Worm (Caenorhabditis elegans): ENCODE results near the gene asp-9.

asp-9 gene

DNA sequence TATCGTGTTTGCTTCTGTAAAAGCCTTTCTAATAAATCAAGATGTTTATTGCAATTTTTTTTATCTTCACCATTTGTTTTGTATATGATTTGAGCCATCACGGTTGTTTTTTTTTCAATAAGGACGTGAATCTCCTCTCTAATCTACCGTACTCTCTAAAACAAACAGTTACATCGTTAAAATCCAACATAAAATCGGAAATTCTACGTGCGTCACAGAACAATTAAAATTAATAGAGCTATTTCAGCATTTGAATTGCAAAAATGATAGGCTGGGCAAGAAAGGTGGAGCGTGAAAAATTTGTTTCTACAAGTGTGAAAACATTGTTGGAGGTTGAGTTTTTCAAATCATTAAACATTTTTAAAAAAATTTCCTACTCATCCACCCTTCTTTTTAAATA, 27.7 kb downstream of the asp-9 start, which contains the start of gene C49A9.5:
Gene C49A9.5, plus strand, starts transcription at position 271 of the 400 bp plus-strand sequence.
- TF ChIP-seq sem-2 (GFP tag; optimal IDR thresholded peaks at IDR 0.05) = no peak

DNA sequence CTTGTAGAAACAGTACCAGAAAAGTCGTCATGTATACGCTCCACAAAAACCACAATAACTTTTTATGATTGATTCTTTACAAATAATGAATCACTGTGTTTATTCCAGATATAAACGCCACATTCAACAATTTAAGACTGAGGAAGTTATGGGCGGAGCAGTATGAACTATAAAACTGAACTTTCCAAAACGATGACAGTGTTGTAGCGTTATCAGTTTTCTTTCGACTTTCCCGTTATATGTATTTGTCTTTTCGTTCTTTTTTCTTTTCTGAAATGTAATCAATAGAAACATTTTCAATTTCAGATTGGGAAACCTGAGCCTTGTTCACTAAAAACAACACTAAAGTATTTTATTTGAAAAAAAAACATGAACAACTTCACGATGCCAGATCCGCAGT, 31.4 kb downstream of the asp-9 start, which contains the start of gene C49A9.9:
Gene C49A9.9, plus strand, starts transcription at position 307 of the 400 bp plus-strand sequence.
- no peak for TF ChIP-seq ham-2 (GFP tag; optimal IDR thresholded peaks at IDR 0.05)
- no peak for TF ChIP-seq sem-2 (GFP tag; optimal IDR thresholded peaks at IDR 0.05)
- TF ChIP-seq lsy-2 (tag; optimal IDR thresholded peaks at IDR 0.05) = no peak
- no peak for TF ChIP-seq zip-8 (tag; optimal IDR thresholded peaks at IDR 0.05)
- no peak for TF ChIP-seq ces-1 (GFP tag; optimal IDR thresholded peaks at IDR 0.05)
- no peak for TF ChIP-seq hlh-1 (tag; optimal IDR thresholded peaks at IDR 0.05)
- no peak for TF ChIP-seq mls-2 (tag; optimal IDR thresholded peaks at IDR 0.05)
- TF ChIP-seq mab-5 (tag; optimal IDR thresholded peaks at IDR 0.05) = no peak
- no peak for TF ChIP-seq ceh-43 (GFP tag; optimal IDR thresholded peaks at IDR 0.05)
- no peak for TF ChIP-seq elt-3 (tag; optimal IDR thresholded peaks at IDR 0.05)
- no peak for TF ChIP-seq sptf-1 (tag; optimal IDR thresholded peaks at IDR 0.05)
- TF ChIP-seq cnd-1 (tag; optimal IDR thresholded peaks at IDR 0.05) = no peak
- TF ChIP-seq nhr-2 (tag; optimal IDR thresholded peaks at IDR 0.05) = no peak
- no peak for TF ChIP-seq blmp-1 (tag; optimal IDR thresholded peaks at IDR 0.05)

DNA sequence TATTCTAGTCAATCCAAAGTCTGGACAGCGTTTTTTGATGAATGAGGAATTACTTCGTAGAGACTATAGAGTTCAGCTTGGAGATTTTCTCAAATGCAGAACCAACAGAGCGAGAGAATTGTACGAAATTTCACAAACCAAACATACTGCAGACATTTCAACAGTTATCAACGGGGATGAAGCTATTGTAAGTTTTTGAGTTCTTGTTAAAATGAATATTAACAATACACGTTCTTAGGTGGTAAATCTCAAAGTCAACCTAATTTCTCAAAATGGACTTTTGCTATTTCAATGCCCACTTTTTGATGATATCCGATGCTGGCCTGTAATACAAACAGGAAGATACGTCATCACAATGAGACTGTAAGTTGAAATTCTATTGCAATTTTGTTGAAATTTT, 31.8 kb downstream of the asp-9 start:
- TF ChIP-seq zip-8 (tag; optimal IDR thresholded peaks at IDR 0.05) = no peak
- no peak for TF ChIP-seq hlh-1 (tag; optimal IDR thresholded peaks at IDR 0.05)
- TF ChIP-seq nhr-76 (tag; optimal IDR thresholded peaks at IDR 0.05) = no peak
- TF ChIP-seq lsy-2 (tag; optimal IDR thresholded peaks at IDR 0.05) = no peak
- no peak for TF ChIP-seq nhr-237 (tag; optimal IDR thresholded peaks at IDR 0.05)
- TF ChIP-seq tbx-8 (GFP tag; optimal IDR thresholded peaks at IDR 0.05) = no peak
- no peak for TF ChIP-seq lin-13 (tag; optimal IDR thresholded peaks at IDR 0.05)
- TF ChIP-seq unc-39 (tag; optimal IDR thresholded peaks at IDR 0.05) = no peak
- no peak for TF ChIP-seq ztf-11 (tag; optimal IDR thresholded peaks at IDR 0.05)

DNA sequence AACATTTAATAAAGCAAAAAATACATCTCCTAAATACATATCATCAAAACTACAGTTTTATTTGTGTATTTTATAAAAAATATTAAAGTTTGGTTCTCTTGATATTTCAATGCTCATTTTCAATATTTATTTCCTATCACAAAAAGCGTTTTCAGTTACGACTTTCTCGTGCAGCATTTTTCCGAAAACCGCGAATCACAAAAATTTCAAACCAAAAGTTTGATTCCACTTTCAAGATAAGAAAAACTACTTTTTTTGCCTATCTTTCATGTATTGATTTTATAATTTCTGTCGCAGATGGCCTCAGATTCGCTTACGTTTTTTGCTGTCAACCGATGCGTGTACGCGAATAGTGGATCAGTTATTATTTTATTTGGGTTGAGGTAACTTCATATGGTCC, 33.7 kb downstream of the asp-9 start, which contains the start of gene C49A9.4:
Gene C49A9.4, plus strand, starts transcription at position 265 of the 400 bp plus-strand sequence.
- no peak for TF ChIP-seq nhr-28 (tag; optimal IDR thresholded peaks at IDR 0.05)
- no peak for TF ChIP-seq zip-8 (tag; optimal IDR thresholded peaks at IDR 0.05)
- no peak for TF ChIP-seq snpc-4 (tag; optimal IDR thresholded peaks at IDR 0.05)
- TF ChIP-seq M03D4.4 (tag; optimal IDR thresholded peaks at IDR 0.05) = no peak
- no peak for TF ChIP-seq tbx-8 (GFP tag; optimal IDR thresholded peaks at IDR 0.05)
- TF ChIP-seq ceh-39 (tag; optimal IDR thresholded peaks at IDR 0.05) = no peak
- no peak for TF ChIP-seq nhr-2 (tag; optimal IDR thresholded peaks at IDR 0.05)
- no peak for TF ChIP-seq nhr-76 (tag; optimal IDR thresholded peaks at IDR 0.05)
- no peak for TF ChIP-seq pha-4 (tag; optimal IDR thresholded peaks at IDR 0.05)
- TF ChIP-seq mep-1 (tag; optimal IDR thresholded peaks at IDR 0.05) = no peak
- no peak for TF ChIP-seq elt-1 (tag; optimal IDR thresholded peaks at IDR 0.05; ENCODE audit: borderline replicate concordance, insufficient read depth)
- no peak for TF ChIP-seq ceh-83 (GFP tag; optimal IDR thresholded peaks at IDR 0.05)
- no peak for TF ChIP-seq lsy-2 (tag; optimal IDR thresholded peaks at IDR 0.05)

DNA sequence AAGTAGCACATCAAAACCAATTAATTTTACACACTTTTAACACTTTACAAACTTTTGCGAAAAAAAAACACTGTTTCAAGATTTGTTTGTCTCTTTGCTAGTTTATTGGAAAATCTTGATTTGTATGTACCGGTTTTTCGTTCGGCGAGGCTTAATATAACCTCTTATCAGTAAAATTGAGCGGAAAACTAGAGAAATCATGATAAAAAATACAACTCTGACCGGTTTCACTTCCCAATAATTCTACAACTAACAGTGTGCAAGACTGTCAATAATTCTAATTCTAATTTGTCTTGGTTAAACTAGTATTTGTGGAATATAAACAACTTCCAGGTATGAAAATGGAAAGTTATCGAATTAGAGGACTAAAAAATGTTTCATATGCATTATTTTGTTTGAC, 36.2 kb downstream of the asp-9 start, which contains the start of gene C49A9.3:
Gene C49A9.3, plus strand, starts transcription at position 212 of the 400 bp plus-strand sequence.
- no peak for TF ChIP-seq sptf-1 (tag; optimal IDR thresholded peaks at IDR 0.05)

DNA sequence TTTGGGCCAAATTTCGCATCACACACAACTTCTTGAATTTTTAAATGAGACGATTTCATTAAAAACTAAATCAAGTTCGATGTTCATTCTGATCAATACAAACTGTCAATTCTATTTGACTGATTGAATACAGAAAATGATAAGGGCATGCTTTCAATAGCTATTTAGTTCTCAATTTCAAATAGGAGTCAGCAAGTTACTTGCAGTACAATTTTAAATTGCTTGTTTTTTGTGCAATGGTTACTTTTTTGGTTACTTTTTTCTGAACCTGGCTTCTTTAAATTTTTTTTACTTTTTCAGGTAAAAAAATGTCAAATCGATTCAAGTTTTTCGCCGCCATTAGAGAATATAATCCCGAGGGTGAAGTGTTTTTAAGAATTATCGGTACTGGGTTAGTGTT, 39.5 kb downstream of the asp-9 start, which contains the start of gene C49A9.2:
Gene C49A9.2, plus strand, starts transcription at position 301 of the 400 bp plus-strand sequence.
- TF ChIP-seq sptf-1 (tag; optimal IDR thresholded peaks at IDR 0.05) (no peak), nhr-28 (tag; optimal IDR thresholded peaks at IDR 0.05) (no peak), elt-1 (tag; optimal IDR thresholded peaks at IDR 0.05; ENCODE audit: borderline replicate concordance, insufficient read depth) (no peak), bed-3 (GFP tag; optimal IDR thresholded peaks at IDR 0.05) (no peak), blmp-1 (tag; optimal IDR thresholded peaks at IDR 0.05) (no peak), mep-1 (tag; optimal IDR thresholded peaks at IDR 0.05) (no peak), cnd-1 (tag; optimal IDR thresholded peaks at IDR 0.05) (no peak), unc-120 (tag; optimal IDR thresholded peaks at IDR 0.05; ENCODE audit: poor library complexity, severe bottlenecking) (no peak), ceh-43 (GFP tag; optimal IDR thresholded peaks at IDR 0.05) (no peak), lin-32 (GFP tag; optimal IDR thresholded peaks at IDR 0.05) (no peak), lin-13 (tag; optimal IDR thresholded peaks at IDR 0.05) (no peak), elt-3 (tag; optimal IDR thresholded peaks at IDR 0.05) (no peak)

Measured in whole organism, mixed stage, embryonic.